Worm (Caenorhabditis elegans): ENCODE measurements around the gene him-18.

ce11 chrIII:4688356-4688755, 26.6 kb downstream of the him-18 start, which contains the start of gene tag-243:
- TF ChIP-seq klf-2 (GFP tag; conservative IDR thresholded peaks at IDR 0.05) = 0 out of 2 replicates have a peak, but pooled peaks have one; percentile 24
- no peak for TF ChIP-seq med-1 (GFP tag; optimal IDR thresholded peaks at IDR 0.05; ENCODE audit: insufficient read depth)
- no peak for TF ChIP-seq T22C8.4 (GFP tag; IDR thresholded peaks at IDR 0.05)
- TF ChIP-seq ref-1 (GFP tag; conservative IDR thresholded peaks at IDR 0.05) = no peak
- no peak for TF ChIP-seq ztf-23 (GFP tag; IDR thresholded peaks at IDR 0.05)
- TF ChIP-seq flt-1 (GFP tag; IDR thresholded peaks at IDR 0.05) = no peak
- TF ChIP-seq tab-1 (GFP tag; IDR thresholded peaks at IDR 0.05) = no peak
- no peak for TF ChIP-seq ztf-29 (GFP tag; IDR thresholded peaks at IDR 0.05)
- no peak for TF ChIP-seq cog-1 (tag; optimal IDR thresholded peaks at IDR 0.05)

Data from whole organism, midembryonic.